Fruit fly (Drosophila melanogaster): ENCODE data around the gene CG13887.

Gene CG13887

dm6 chr3L:837552-838187, at the start of gene CG13887, which contains the start of gene CG13901 (continued):
- TF ChIP-seq HLH4C (GFP tag; IDR thresholded peaks at IDR 0.05; ENCODE audit: partially characterized antibody) (0 out of 3 replicates have a peak, but pooled peaks have one; percentile 30), Oli (tag; optimal IDR thresholded peaks at IDR 0.05) (peak; percentile 84), grau (tag; optimal IDR thresholded peaks at IDR 0.05) (peak; percentile 88), Antp (GFP tag; optimal IDR thresholded peaks at IDR 0.05) (peak; percentile 90), CG15696 (tag; optimal IDR thresholded peaks at IDR 0.05) (peak; percentile 89), ham (GFP tag; IDR thresholded peaks at IDR 0.05) (peak; percentile 76), CG7745 (tag; optimal IDR thresholded peaks at IDR 0.05) (no peak), CG8290 (GFP tag; optimal IDR thresholded peaks at IDR 0.05) (peak; percentile 91), CG8290 (tag; optimal IDR thresholded peaks at IDR 0.05) (peak; percentile 67 to 84), Hey (tag; optimal IDR thresholded peaks at IDR 0.05) (no peak), tio (GFP tag; optimal IDR thresholded peaks at IDR 0.05) (no peak), pfk (GFP tag; optimal IDR thresholded peaks at IDR 0.05) (peak; percentile 26), HmgD (GFP tag; optimal IDR thresholded peaks at IDR 0.05) (peak; percentile 89), C15 (GFP tag; IDR thresholded peaks at IDR 0.05) (peak; percentile 67; the same call in 1 of the 3 replicates), Sox102F (GFP tag; optimal IDR thresholded peaks at IDR 0.05) (no peak), prd (optimal IDR thresholded peaks at IDR 0.05) (no peak), prd (GFP tag; IDR thresholded peaks at IDR 0.05) (peak; percentile 91), CG2129 (GFP tag; IDR thresholded peaks at IDR 0.05; ENCODE audit: partially characterized antibody) (no peak), Pdp1 (GFP tag; optimal IDR thresholded peaks at IDR 0.05) (peak; percentile 84 to 95), lab (GFP tag; optimal IDR thresholded peaks at IDR 0.05) (peak; percentile 94), D19A (tag; optimal IDR thresholded peaks at IDR 0.05) (peak; percentile 80), eyg (GFP tag; optimal IDR thresholded peaks at IDR 0.05) (peak; percentile 90), ems (GFP tag; optimal IDR thresholded peaks at IDR 0.05) (peak; percentile 91), h (optimal IDR thresholded peaks at IDR 0.05) (no peak), CG11247 (GFP tag; IDR thresholded peaks at IDR 0.05) (peak; percentile 82), knrl (GFP tag; IDR thresholded peaks at IDR 0.05; ENCODE audit: partially characterized antibody) (0 out of 3 replicates have a peak, but pooled peaks have one; percentile 54), fd3F (GFP tag; optimal IDR thresholded peaks at IDR 0.05) (peak; percentile 91), CG12391 (tag; optimal IDR thresholded peaks at IDR 0.05) (peak; percentile 95), kay (GFP tag; optimal IDR thresholded peaks at IDR 0.05) (peak; percentile 94), croc (GFP tag; conservative IDR thresholded peaks at IDR 0.05) (peak; percentile 81), ab (GFP tag; optimal IDR thresholded peaks at IDR 0.05) (peak; percentile 55), CG11085 (GFP tag; IDR thresholded peaks at IDR 0.05) (peak; percentile 73), Hr78 (GFP tag; optimal IDR thresholded peaks at IDR 0.05) (no peak), sima (GFP tag; optimal IDR thresholded peaks at IDR 0.05) (peak; percentile 7), CG2875 (GFP tag; optimal IDR thresholded peaks at IDR 0.05) (peak; percentile 73), CG17361 (GFP tag; IDR thresholded peaks at IDR 0.05) (peak; percentile 91), CG9932 (GFP tag; IDR thresholded peaks at IDR 0.05) (peak; percentile 95), sob (GFP tag; IDR thresholded peaks at IDR 0.05) (peak; percentile 91), Fer1 (GFP tag; optimal IDR thresholded peaks at IDR 0.05) (peak; percentile 91), cas (GFP tag; IDR thresholded peaks at IDR 0.05) (peak; percentile 83), zen (tag; optimal IDR thresholded peaks at IDR 0.05) (peak; percentile 77), CG4360 (GFP tag; IDR thresholded peaks at IDR 0.05) (no peak), Dbx (GFP tag; IDR thresholded peaks at IDR 0.05) (peak; percentile 88), Dp (GFP tag; optimal IDR thresholded peaks at IDR 0.05) (peak; percentile 70), CG12236 (GFP tag; optimal IDR thresholded peaks at IDR 0.05) (peak; percentile 75), fu2 (GFP tag; optimal IDR thresholded peaks at IDR 0.05) (peak; percentile 93), CG4404 (GFP tag; IDR thresholded peaks at IDR 0.05) (peak; percentile 85), ash1 (GFP tag; optimal IDR thresholded peaks at IDR 0.05) (peak; percentile 33), onecut (GFP tag; IDR thresholded peaks at IDR 0.05) (peak; percentile 76), CG9817 (tag; optimal IDR thresholded peaks at IDR 0.05) (peak; percentile 91)
